Worm (Caenorhabditis elegans) whole organism, young adult: ENCODE data around the gene T26A5.8.

Experiments
- B0019.2 ChIP-seq: fragments of 200-800 bp; sonication (Bioruptor generic); conservative IDR thresholded peaks from 2 replicates; pipeline ENCODE4 v1.3.6; 2022; ENCODE audit warnings: missing genetic modification reagents, missing genetic modification characterization, missing compliant biosample characterization
- B0336.3 ChIP-seq: fragments of 200-800 bp; sonication (Bioruptor generic); IDR thresholded peaks from 2 replicates; pipeline ENCODE4 v1.3.6; 2022; ENCODE audit warnings: missing genetic modification characterization, missing compliant biosample characterization
- D2030.7 ChIP-seq: fragments of 200-800 bp; sonication (Bioruptor generic); IDR thresholded peaks from 2 replicates; pipeline ENCODE4 v1.3.6; 2022; ENCODE audit warnings: missing genetic modification reagents, missing genetic modification characterization, missing compliant biosample characterization
- F10E7.11 ChIP-seq: sonication (generic microtip); optimal IDR thresholded peaks from 2 replicates; lab custom pipeline; 2017; ENCODE audit warnings: mild to moderate bottlenecking, missing genetic modification characterization, moderate library complexity, missing compliant biosample characterization
- F33H1.4 ChIP-seq: fragments of 200-800 bp; sonication (Bioruptor generic); IDR thresholded peaks from 2 replicates; pipeline ENCODE4 v1.3.6; 2022; ENCODE audit warnings: missing genetic modification reagents, missing genetic modification characterization, missing compliant biosample characterization
- F49E8.2 ChIP-seq: sonication (generic microtip); optimal IDR thresholded peaks from 3 replicates; lab custom pipeline; 2017; ENCODE audit warnings: missing genetic modification characterization, mild to moderate bottlenecking, missing compliant biosample characterization, antibody characterized with exemption, moderate library complexity; ENCODE audit not compliant: insufficient read depth
- Y53F4B.3 ChIP-seq: fragments of 200-800 bp; sonication (Bioruptor generic); IDR thresholded peaks from 2 replicates; pipeline ENCODE4 v1.3.6; 2022; ENCODE audit warnings: missing genetic modification reagents, missing genetic modification characterization, missing compliant biosample characterization
- Y53G8AR.9 ChIP-seq: fragments of 200-800 bp; sonication (Bioruptor generic); conservative IDR thresholded peaks from 2 replicates; pipeline ENCODE4 v1.3.6; 2022; ENCODE audit warnings: missing genetic modification reagents, missing genetic modification characterization, missing compliant biosample characterization
- Y79H2A.3 ChIP-seq: fragments of 200-800 bp; sonication (Bioruptor generic); conservative IDR thresholded peaks from 2 replicates; pipeline ENCODE4 v1.3.6; 2022; ENCODE audit warnings: missing genetic modification reagents, missing genetic modification characterization, missing compliant biosample characterization
- Y95B8A.8 ChIP-seq: fragments of 200-800 bp; sonication (Bioruptor generic); IDR thresholded peaks from 2 replicates; pipeline ENCODE4 v1.3.6; 2022; ENCODE audit warnings: missing genetic modification reagents, missing genetic modification characterization, missing compliant biosample characterization
- ZK185.1 ChIP-seq: sonication (generic microtip); optimal IDR thresholded peaks from 2 replicates; lab custom pipeline; 2016; ENCODE audit warnings: mild to moderate bottlenecking, missing genetic modification characterization, missing compliant biosample characterization; ENCODE audit not compliant: poor library complexity, severe bottlenecking
- akir-1 ChIP-seq: fragments of 200-800 bp; sonication (Bioruptor generic); optimal IDR thresholded peaks from 2 replicates; lab custom pipeline; 2018; ENCODE audit warnings: mild to moderate bottlenecking, missing genetic modification characterization, moderate library complexity, missing compliant biosample characterization
- aptf-2 ChIP-seq: fragments of 200-800 bp; sonication (Bioruptor generic); conservative IDR thresholded peaks from 2 replicates; pipeline ENCODE4 v1.3.6; 2022; ENCODE audit warnings: missing genetic modification reagents, missing genetic modification characterization, missing compliant biosample characterization
- attf-3 ChIP-seq: fragments of 200-800 bp; sonication (Bioruptor generic); conservative IDR thresholded peaks from 2 replicates; pipeline ENCODE4 v1.3.6; 2022; ENCODE audit warnings: missing genetic modification reagents, missing genetic modification characterization, missing compliant biosample characterization
- bed-1 ChIP-seq: fragments of 200-800 bp; sonication (Bioruptor generic); IDR thresholded peaks from 2 replicates; pipeline ENCODE4 v1.3.6; 2022; ENCODE audit warnings: missing genetic modification reagents, missing genetic modification characterization, missing compliant biosample characterization
- dox-1 ChIP-seq: fragments of 200-800 bp; sonication (Bioruptor generic); IDR thresholded peaks from 2 replicates; pipeline ENCODE4 v1.3.6; 2022; ENCODE audit warnings: missing genetic modification reagents, missing genetic modification characterization, missing compliant biosample characterization
- efl-1 ChIP-seq: fragments of 150-350 bp; optimal IDR thresholded peaks from 2 replicates; lab custom pipeline; 2014; ENCODE audit warnings: missing biosample characterization, missing genetic modification reagents, missing genetic modification characterization
- ekl-4 ChIP-seq: fragments of 200-800 bp; sonication (Bioruptor generic); IDR thresholded peaks from 2 replicates; pipeline ENCODE4 v1.3.6; 2022; ENCODE audit warnings: missing genetic modification reagents, missing genetic modification characterization, missing compliant biosample characterization
- him-1 ChIP-seq: sonication (generic microtip); optimal IDR thresholded peaks from 2 replicates; lab custom pipeline; 2016; ENCODE audit warnings: missing genotype, missing genetic modification reagents, missing genetic modification characterization, missing compliant biosample characterization
- hlh-12 ChIP-seq: sonication (generic microtip); optimal IDR thresholded peaks from 2 replicates; lab custom pipeline; 2016; ENCODE audit warnings: missing genetic modification characterization, missing compliant biosample characterization
- hlh-26 ChIP-seq: fragments of 200-800 bp; sonication (Bioruptor generic); conservative IDR thresholded peaks from 2 replicates; pipeline ENCODE4 v1.3.6; 2022; ENCODE audit warnings: missing genetic modification reagents, missing genetic modification characterization, missing compliant biosample characterization
- hmg-1.2 ChIP-seq: fragments of 200-800 bp; sonication (Bioruptor generic); IDR thresholded peaks from 2 replicates; pipeline ENCODE4 v1.3.6; 2022; ENCODE audit warnings: missing genetic modification reagents, missing genetic modification characterization, missing compliant biosample characterization
- hsf-1 ChIP-seq: fragments of 200-800 bp; sonication (Bioruptor generic); IDR thresholded peaks from 2 replicates; pipeline ENCODE4 v1.3.6; 2022; ENCODE audit warnings: missing genetic modification reagents, missing genetic modification characterization, missing compliant biosample characterization
- let-607 ChIP-seq, 2 experiments: fragments of 200-800 bp in 1 of 2; sonication (Bioruptor generic) in 1 of 2; sonication (generic microtip) in 1 of 2; optimal IDR thresholded peaks; 2 replicates each; lab custom pipeline; 2016 to 2018; ENCODE audit warnings: mild to moderate bottlenecking in 2 of 2, missing compliant biosample characterization in 2 of 2, missing genetic modification characterization in 2 of 2, moderate library complexity in 2 of 2, missing genotype in 1 of 2
- lin-26 ChIP-seq: fragments of 200-800 bp; sonication (Bioruptor generic); IDR thresholded peaks from 2 replicates; pipeline ENCODE4 v1.3.6; 2022; ENCODE audit warnings: missing genetic modification reagents, missing genetic modification characterization, missing compliant biosample characterization
- lin-35 ChIP-seq, 3 experiments: fragments of 150-350 bp in 2 of 3; sonication (generic microtip) in 1 of 3; optimal IDR thresholded peaks; 2 replicates each; lab custom pipeline; 2014 to 2018; ENCODE audit warnings: missing biosample characterization in 3 of 3, missing genetic modification characterization in 3 of 3, missing genetic modification reagents in 3 of 3
- lin-54 ChIP-seq: fragments of 200-800 bp; sonication (Bioruptor generic); optimal IDR thresholded peaks from 2 replicates; lab custom pipeline; 2018; ENCODE audit warnings: mild to moderate bottlenecking, missing genetic modification characterization, missing compliant biosample characterization
- lir-1 ChIP-seq: fragments of 200-800 bp; sonication (Bioruptor generic); conservative IDR thresholded peaks from 2 replicates; pipeline ENCODE4 v1.3.6; 2022; ENCODE audit warnings: missing genetic modification reagents, missing genetic modification characterization, missing compliant biosample characterization
- madf-6 ChIP-seq: fragments of 200-800 bp; sonication (Bioruptor generic); IDR thresholded peaks from 2 replicates; pipeline ENCODE4 v1.3.6; 2022; ENCODE audit warnings: missing genetic modification reagents, missing genetic modification characterization, missing compliant biosample characterization
- madf-8 ChIP-seq: fragments of 200-800 bp; sonication (Bioruptor generic); conservative IDR thresholded peaks from 2 replicates; pipeline ENCODE4 v1.3.6; 2022; ENCODE audit warnings: missing genetic modification reagents, missing genetic modification characterization, missing compliant biosample characterization
- mxl-1 ChIP-seq: sonication (generic microtip); optimal IDR thresholded peaks from 2 replicates; lab custom pipeline; 2016; ENCODE audit warnings: missing genetic modification characterization, missing compliant biosample characterization
- nfya-1 ChIP-seq: sonication (generic microtip); optimal IDR thresholded peaks from 2 replicates; lab custom pipeline; 2017; ENCODE audit warnings: antibody characterized with exemption, missing compliant biosample characterization, missing genetic modification characterization, borderline replicate concordance; ENCODE audit not compliant: insufficient read depth
- nfyb-1 ChIP-seq: fragments of 200-800 bp; sonication (Bioruptor generic); IDR thresholded peaks from 2 replicates; pipeline ENCODE4 v1.3.6; 2022; ENCODE audit warnings: missing genetic modification reagents, missing genetic modification characterization, missing compliant biosample characterization
- nhr-179 ChIP-seq: sonication (generic microtip); optimal IDR thresholded peaks from 2 replicates; lab custom pipeline; 2016; ENCODE audit warnings: mild to moderate bottlenecking, missing genetic modification characterization, missing compliant biosample characterization
- nhr-80 ChIP-seq: sonication (generic microtip); optimal IDR thresholded peaks from 2 replicates; lab custom pipeline; 2016; ENCODE audit warnings: missing genetic modification characterization, missing compliant biosample characterization
- rcor-1 ChIP-seq: fragments of 200-800 bp; sonication (Bioruptor generic); IDR thresholded peaks from 2 replicates; pipeline ENCODE4 v1.3.6; 2022; ENCODE audit warnings: missing genetic modification reagents, missing genetic modification characterization, missing compliant biosample characterization
- repo-1 ChIP-seq: sonication (generic microtip); optimal IDR thresholded peaks from 2 replicates; lab custom pipeline; 2017; ENCODE audit warnings: mild to moderate bottlenecking, missing genetic modification characterization, missing compliant biosample characterization
- somi-1 ChIP-seq: fragments of 200-800 bp; sonication (Bioruptor generic); optimal IDR thresholded peaks from 2 replicates; lab custom pipeline; 2018; ENCODE audit warnings: mild to moderate bottlenecking, missing genetic modification characterization, missing compliant biosample characterization
- tbp1 ChIP-seq: fragments of 200-800 bp; sonication (Bioruptor generic); optimal IDR thresholded peaks from 2 replicates; lab custom pipeline; 2018; ENCODE audit warnings: mild to moderate bottlenecking, missing genetic modification characterization, missing compliant biosample characterization
- tlf-1 ChIP-seq: fragments of 200-800 bp; sonication (Bioruptor generic); optimal IDR thresholded peaks from 2 replicates; lab custom pipeline; 2018; ENCODE audit warnings: mild to moderate bottlenecking, missing genetic modification characterization, missing compliant biosample characterization
- unc-130 ChIP-seq: sonication (generic microtip); optimal IDR thresholded peaks from 2 replicates; lab custom pipeline; 2016; ENCODE audit warnings: missing genetic modification reagents, missing genetic modification characterization, missing compliant biosample characterization
- xnd-1 ChIP-seq: sonication (generic microtip); optimal IDR thresholded peaks from 2 replicates; lab custom pipeline; 2016; ENCODE audit warnings: missing genotype, missing genetic modification reagents, missing genetic modification characterization, missing compliant biosample characterization
- zim-3 ChIP-seq: sonication (generic microtip); optimal IDR thresholded peaks from 2 replicates; lab custom pipeline; 2017; ENCODE audit warnings: mild to moderate bottlenecking, missing genetic modification characterization, moderate library complexity, missing compliant biosample characterization
- ztf-26 ChIP-seq: sonication (generic microtip); optimal IDR thresholded peaks from 2 replicates; lab custom pipeline; 2017; ENCODE audit warnings: missing genetic modification characterization, missing compliant biosample characterization
- ztf-28 ChIP-seq: fragments of 200-800 bp; sonication (Bioruptor generic); IDR thresholded peaks from 2 replicates; pipeline ENCODE4 v1.3.6; 2022; ENCODE audit warnings: missing genetic modification reagents, missing genetic modification characterization, missing compliant biosample characterization

Gene T26A5.8

DNA sequence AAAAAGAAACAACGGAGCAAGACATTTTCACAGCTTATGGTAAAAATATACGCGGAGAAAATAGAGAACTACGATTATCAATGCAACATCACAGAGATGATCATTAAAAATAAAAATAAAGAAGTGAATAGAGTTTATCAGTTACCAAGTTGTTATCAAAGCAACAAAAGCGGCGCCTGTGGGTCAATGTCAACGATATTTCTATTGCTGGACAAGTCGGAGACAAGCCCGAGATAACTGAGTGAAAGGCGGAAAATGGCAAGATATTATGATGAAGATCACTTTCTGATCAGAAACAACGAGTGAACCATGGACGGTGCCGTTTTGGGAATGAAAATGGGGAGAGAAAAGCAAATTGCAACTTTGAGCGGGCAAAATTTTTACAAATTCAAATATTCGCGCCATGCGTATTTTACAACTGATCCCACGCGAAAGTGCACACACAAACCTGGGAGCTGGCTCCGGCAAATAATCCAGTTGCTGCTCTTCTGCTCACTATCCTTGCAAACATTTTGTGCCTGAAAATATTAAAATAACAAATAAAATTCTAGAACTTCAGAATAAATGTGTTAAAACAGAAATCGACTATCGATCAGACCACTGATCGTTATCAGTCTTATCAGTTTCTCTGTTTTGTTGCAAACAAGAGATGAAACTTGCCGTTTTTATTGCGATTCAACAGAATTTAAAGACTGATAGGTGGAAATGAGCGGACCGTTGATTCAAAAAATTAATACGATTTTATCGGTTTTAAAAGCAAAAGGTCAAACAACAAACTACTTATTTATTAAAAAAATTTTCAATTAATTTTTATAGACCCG is 20.1 kb downstream of the T26A5.8 start, which contains the start of gene mel-32:
Gene mel-32 (minus strand): TSS at position 696 of the 821 bp plus-strand sequence.
- no peak for TF ChIP-seq ztf-26 (tag; lab: Kevin White, UChicago)
- peak; percentile 49; the same call in 1 of the 2 replicates for TF ChIP-seq nfyb-1 (GFP tag; lab: Robert Waterston, UW)
- TF ChIP-seq him-1 (tag; lab: Kevin White, UChicago): peak; percentile 55
- no peak for TF ChIP-seq somi-1 (GFP tag; lab: Kevin White, UChicago)
- peak; percentile 79 for TF ChIP-seq ekl-4
- TF ChIP-seq Y95B8A.8 (GFP tag; lab: Robert Waterston, UW): 0 out of 2 replicates have a peak, but pooled peaks have one; percentile 72
- TF ChIP-seq nhr-80 (tag; lab: Kevin White, UChicago): peak; percentile 17
- TF ChIP-seq let-607 (tag; optimal IDR thresholded peaks at IDR 0.05; lab: Kevin White, UChicago): peak in 1 of 2 experiments; percentile 21
- no peak for TF ChIP-seq F10E7.11 (tag; lab: Kevin White, UChicago)
- TF ChIP-seq hsf-1 (GFP tag; lab: Robert Waterston, UW): peak; percentile 79
- TF ChIP-seq unc-130 (GFP tag; lab: Kevin White, UChicago): peak; percentile 48
- peak; percentile 76 for TF ChIP-seq F33H1.4
- no peak for TF ChIP-seq akir-1 (GFP tag; lab: Kevin White, UChicago)
- peak; percentile 91 for TF ChIP-seq D2030.7
- TF ChIP-seq hlh-26 (GFP tag; lab: Robert Waterston, UW): no peak
- TF ChIP-seq hlh-12 (tag; lab: Kevin White, UChicago): no peak
- TF ChIP-seq lir-1: peak; percentile 82
- peak; percentile 76; the same call in 1 of the 2 replicates for TF ChIP-seq Y53G8AR.9 (GFP tag; lab: Robert Waterston, UW)
- peak; percentile 38 for TF ChIP-seq repo-1 (tag; lab: Kevin White, UChicago)
- TF ChIP-seq mxl-1 (tag; lab: Kevin White, UChicago): no peak
- TF ChIP-seq rcor-1: no peak
- no peak for TF ChIP-seq Y53F4B.3 (GFP tag; lab: Robert Waterston, UW)
- TF ChIP-seq efl-1 (GFP tag; lab: Kevin White, UChicago): peak; percentile 97
- TF ChIP-seq madf-8 (GFP tag; lab: Robert Waterston, UW): peak; percentile 88
- TF ChIP-seq aptf-2: 0 out of 2 replicates have a peak, but pooled peaks have one; percentile 30
- TF ChIP-seq Y79H2A.3 (GFP tag; lab: Robert Waterston, UW): peak; percentile 72; the same call in 1 of the 2 replicates
- peak; percentile 84 for TF ChIP-seq dox-1 (GFP tag; lab: Robert Waterston, UW)
- TF ChIP-seq hmg-1.2: peak; percentile 50; the same call in 1 of the 2 replicates
- peak; percentile 55 for TF ChIP-seq zim-3 (tag; lab: Kevin White, UChicago)
- 0 out of 2 replicates have a peak, but pooled peaks have one; percentile 33 for TF ChIP-seq ztf-28 (GFP tag; lab: Robert Waterston, UW)
- TF ChIP-seq xnd-1 (tag; lab: Kevin White, UChicago): peak; percentile 85
- peak; percentile 75 for TF ChIP-seq B0019.2 (GFP tag; lab: Robert Waterston, UW)
- peak; percentile 67; the same call in 1 of the 2 replicates for TF ChIP-seq lin-26 (GFP tag; lab: Robert Waterston, UW)
- peak; percentile 24 for TF ChIP-seq tbp1 (GFP tag; lab: Kevin White, UChicago)
- peak; percentile 80 for TF ChIP-seq lin-54
- peak; percentile 64 for TF ChIP-seq ZK185.1 (tag; lab: Kevin White, UChicago)
- no peak for TF ChIP-seq bed-1
- TF ChIP-seq nfya-1 (tag; lab: Kevin White, UChicago): no peak
- 0 out of 2 replicates have a peak, but pooled peaks have one; percentile 45 for TF ChIP-seq attf-3 (GFP tag; lab: Robert Waterston, UW)
- TF ChIP-seq nhr-179: no peak
- TF ChIP-seq B0336.3: 0 out of 2 replicates have a peak, but pooled peaks have one; percentile 37
- TF ChIP-seq F49E8.2 (tag; lab: Kevin White, UChicago): no peak
- peak; percentile 96 for TF ChIP-seq madf-6
- TF ChIP-seq tlf-1: peak; percentile 80
- peak; percentile 21 to 55 (median 33) for TF ChIP-seq lin-35 (GFP tag; optimal IDR thresholded peaks at IDR 0.05; lab: Kevin White, UChicago)
